Fruit fly (Drosophila melanogaster) whole organism, prepupa: ENCODE measurements around the gene CG32428.

Experiments
- CG10669 ChIP-seq: fragments of 200-800 bp; sonication (Bioruptor generic); optimal IDR thresholded peaks from 3 replicates; lab custom pipeline; 2018; ENCODE audit warnings: missing biosample characterization, mild to moderate bottlenecking, missing genetic modification characterization, moderate library complexity
- CG15336 ChIP-seq: fragments of 200-800 bp; sonication (Bioruptor generic); IDR thresholded peaks from 2 replicates; pipeline ENCODE4 v1.3.6; 2022; ENCODE audit warnings: missing biosample characterization, missing genetic modification characterization
- CG3919 ChIP-seq: fragments of 200-800 bp; sonication (Bioruptor generic); optimal IDR thresholded peaks from 3 replicates; lab custom pipeline; 2016; ENCODE audit warnings: missing biosample characterization, missing genetic modification characterization
- CG8319 ChIP-seq: fragments of 200-800 bp; sonication (Bioruptor generic); optimal IDR thresholded peaks from 3 replicates; lab custom pipeline; 2016; ENCODE audit warnings: missing biosample characterization, missing genetic modification characterization
- Lpt ChIP-seq: fragments of 200-800 bp; sonication (Bioruptor generic); optimal IDR thresholded peaks from 3 replicates; lab custom pipeline; 2016; ENCODE audit warnings: missing biosample characterization, missing genetic modification characterization
- Met ChIP-seq: fragments of 200-800 bp; sonication (Bioruptor generic); optimal IDR thresholded peaks from 3 replicates; lab custom pipeline; 2016; ENCODE audit warnings: missing biosample characterization, missing genetic modification characterization
- acj6 ChIP-seq: fragments of 200-800 bp; sonication (Bioruptor generic); optimal IDR thresholded peaks from 3 replicates; lab custom pipeline; 2016; ENCODE audit warnings: missing biosample characterization, missing genetic modification characterization
- fd59A ChIP-seq: fragments of 200-800 bp; sonication (Bioruptor generic); optimal IDR thresholded peaks from 2 replicates; lab custom pipeline; 2017; ENCODE audit warnings: missing biosample characterization, mild to moderate bottlenecking, missing genetic modification characterization, missing genetic modification reagents

dm6 chr3L:20494262-20494601, 20.7 kb upstream of the CG32428 start:
- TF ChIP-seq CG8319 (no peak), Lpt (GFP tag; lab: Kevin White, UChicago) (no peak), acj6 (GFP tag; lab: Kevin White, UChicago) (no peak), CG3919 (GFP tag; lab: Kevin White, UChicago) (no peak), CG15336 (GFP tag; lab: Robert Waterston, UW) (peak; percentile 25; the same call in 1 of the 2 replicates), CG10669 (GFP tag; lab: Kevin White, UChicago) (no peak), fd59A (GFP tag; lab: Kevin White, UChicago) (no peak), Met (GFP tag; lab: Kevin White, UChicago) (peak; percentile 8)
